Worm (Caenorhabditis elegans) whole organism, young adult: ENCODE data around the gene glb-32.

ENCODE experiments used
- B0019.2 ChIP-seq: fragments of 200-800 bp; sonication (Bioruptor generic); conservative IDR thresholded peaks from 2 replicates; pipeline ENCODE4 v1.3.6; 2022; ENCODE audit warnings: missing genetic modification reagents, missing genetic modification characterization, missing compliant biosample characterization
- C17E4.6 ChIP-seq: fragments of 200-800 bp; sonication (Bioruptor generic); IDR thresholded peaks from 2 replicates; pipeline ENCODE4 v1.3.6; 2022; ENCODE audit warnings: missing genetic modification reagents, missing genetic modification characterization, missing compliant biosample characterization
- F49E8.2 ChIP-seq: sonication (generic microtip); optimal IDR thresholded peaks from 3 replicates; lab custom pipeline; 2017; ENCODE audit warnings: missing genetic modification characterization, mild to moderate bottlenecking, missing compliant biosample characterization, antibody characterized with exemption, moderate library complexity; ENCODE audit not compliant: insufficient read depth
- F57A8.1 ChIP-seq: fragments of 200-800 bp; sonication (Bioruptor generic); optimal IDR thresholded peaks from 2 replicates; lab custom pipeline; 2018; ENCODE audit warnings: mild to moderate bottlenecking, missing genetic modification characterization, moderate library complexity, missing compliant biosample characterization
- T26A5.8 ChIP-seq: sonication (generic microtip); optimal IDR thresholded peaks from 2 replicates; lab custom pipeline; 2016; ENCODE audit warnings: missing genetic modification characterization, missing compliant biosample characterization
- Y53F4B.3 ChIP-seq: fragments of 200-800 bp; sonication (Bioruptor generic); IDR thresholded peaks from 2 replicates; pipeline ENCODE4 v1.3.6; 2022; ENCODE audit warnings: missing genetic modification reagents, missing genetic modification characterization, missing compliant biosample characterization
- Y79H2A.3 ChIP-seq: fragments of 200-800 bp; sonication (Bioruptor generic); conservative IDR thresholded peaks from 2 replicates; pipeline ENCODE4 v1.3.6; 2022; ENCODE audit warnings: missing genetic modification reagents, missing genetic modification characterization, missing compliant biosample characterization
- aptf-2 ChIP-seq: fragments of 200-800 bp; sonication (Bioruptor generic); conservative IDR thresholded peaks from 2 replicates; pipeline ENCODE4 v1.3.6; 2022; ENCODE audit warnings: missing genetic modification reagents, missing genetic modification characterization, missing compliant biosample characterization
- ceh-40 ChIP-seq: fragments of 200-800 bp; sonication (Bioruptor generic); IDR thresholded peaks from 2 replicates; pipeline ENCODE4 v1.3.6; 2022; ENCODE audit warnings: missing genetic modification characterization, missing compliant biosample characterization
- ceh-58 ChIP-seq: fragments of 200-800 bp; sonication (Bioruptor generic); IDR thresholded peaks from 2 replicates; pipeline ENCODE4 v1.3.6; 2022; ENCODE audit warnings: missing genetic modification characterization, missing compliant biosample characterization
- chd-7 ChIP-seq: sonication (generic microtip); optimal IDR thresholded peaks from 2 replicates; lab custom pipeline; 2016; ENCODE audit warnings: mild to moderate bottlenecking, missing genetic modification characterization, moderate library complexity, missing compliant biosample characterization
- egrh-3 ChIP-seq: fragments of 200-800 bp; sonication (Bioruptor generic); IDR thresholded peaks from 2 replicates; pipeline ENCODE4 v1.3.6; 2022; ENCODE audit warnings: missing genetic modification reagents, missing genetic modification characterization, missing compliant biosample characterization
- ekl-4 ChIP-seq: fragments of 200-800 bp; sonication (Bioruptor generic); IDR thresholded peaks from 2 replicates; pipeline ENCODE4 v1.3.6; 2022; ENCODE audit warnings: missing genetic modification reagents, missing genetic modification characterization, missing compliant biosample characterization
- hmg-20 ChIP-seq: fragments of 200-800 bp; sonication (Bioruptor generic); IDR thresholded peaks from 2 replicates; pipeline ENCODE4 v1.3.6; 2022; ENCODE audit warnings: missing genetic modification reagents, missing genetic modification characterization, missing compliant biosample characterization
- let-607 ChIP-seq, 2 experiments: fragments of 200-800 bp in 1 of 2; sonication (Bioruptor generic) in 1 of 2; sonication (generic microtip) in 1 of 2; optimal IDR thresholded peaks; 2 replicates each; lab custom pipeline; 2016 to 2018; ENCODE audit warnings: mild to moderate bottlenecking in 2 of 2, missing compliant biosample characterization in 2 of 2, missing genetic modification characterization in 2 of 2, moderate library complexity in 2 of 2, missing genotype in 1 of 2
- lin-35 ChIP-seq, 3 experiments: fragments of 150-350 bp in 2 of 3; sonication (generic microtip) in 1 of 3; optimal IDR thresholded peaks; 2 replicates each; lab custom pipeline; 2014 to 2018; ENCODE audit warnings: missing biosample characterization in 3 of 3, missing genetic modification characterization in 3 of 3, missing genetic modification reagents in 3 of 3
- mcd-1 ChIP-seq: fragments of 200-800 bp; sonication (Bioruptor generic); IDR thresholded peaks from 2 replicates; pipeline ENCODE4 v1.3.6; 2022; ENCODE audit warnings: missing genetic modification reagents, missing genetic modification characterization, missing compliant biosample characterization
- mxl-1 ChIP-seq: sonication (generic microtip); optimal IDR thresholded peaks from 2 replicates; lab custom pipeline; 2016; ENCODE audit warnings: missing genetic modification characterization, missing compliant biosample characterization
- nfya-1 ChIP-seq: sonication (generic microtip); optimal IDR thresholded peaks from 2 replicates; lab custom pipeline; 2017; ENCODE audit warnings: antibody characterized with exemption, missing compliant biosample characterization, missing genetic modification characterization, borderline replicate concordance; ENCODE audit not compliant: insufficient read depth
- nhr-120 ChIP-seq: fragments of 200-800 bp; sonication (Bioruptor generic); IDR thresholded peaks from 2 replicates; pipeline ENCODE4 v1.3.6; 2022; ENCODE audit warnings: missing genetic modification characterization, missing compliant biosample characterization
- pha-4 ChIP-seq: fragments of 150-350 bp; sonication (generic microtip); optimal IDR thresholded peaks from 2 replicates; lab custom pipeline; 2014; ENCODE audit warnings: missing biosample characterization, missing genetic modification reagents, missing genetic modification characterization
- rcor-1 ChIP-seq: fragments of 200-800 bp; sonication (Bioruptor generic); IDR thresholded peaks from 2 replicates; pipeline ENCODE4 v1.3.6; 2022; ENCODE audit warnings: missing genetic modification reagents, missing genetic modification characterization, missing compliant biosample characterization
- rpc-1 ChIP-seq, 2 experiments: fragments of 150-350 bp in 1 of 2; sonication (generic microtip) in 1 of 2; optimal IDR thresholded peaks; 2 replicates each; lab custom pipeline; 2014 to 2018; ENCODE audit warnings: missing biosample characterization in 1 of 2, missing genetic modification characterization in 1 of 2, missing genetic modification reagents in 1 of 2, missing genotype in 1 of 2
- somi-1 ChIP-seq: fragments of 200-800 bp; sonication (Bioruptor generic); optimal IDR thresholded peaks from 2 replicates; lab custom pipeline; 2018; ENCODE audit warnings: mild to moderate bottlenecking, missing genetic modification characterization, missing compliant biosample characterization
- tbx-9 ChIP-seq: sonication (generic microtip); optimal IDR thresholded peaks from 2 replicates; lab custom pipeline; 2016; ENCODE audit warnings: borderline replicate concordance, missing genetic modification characterization, inconsistent platforms, missing compliant biosample characterization
- unc-130 ChIP-seq: sonication (generic microtip); optimal IDR thresholded peaks from 2 replicates; lab custom pipeline; 2016; ENCODE audit warnings: missing genetic modification reagents, missing genetic modification characterization, missing compliant biosample characterization
- ztf-26 ChIP-seq: sonication (generic microtip); optimal IDR thresholded peaks from 2 replicates; lab custom pipeline; 2017; ENCODE audit warnings: missing genetic modification characterization, missing compliant biosample characterization
- ztf-28 ChIP-seq: fragments of 200-800 bp; sonication (Bioruptor generic); IDR thresholded peaks from 2 replicates; pipeline ENCODE4 v1.3.6; 2022; ENCODE audit warnings: missing genetic modification reagents, missing genetic modification characterization, missing compliant biosample characterization
- ztf-3 ChIP-seq: fragments of 200-800 bp; sonication (Bioruptor generic); optimal IDR thresholded peaks from 2 replicates; lab custom pipeline; 2018; ENCODE audit warnings: mild to moderate bottlenecking, missing genetic modification characterization, missing compliant biosample characterization
- ztf-6 ChIP-seq: fragments of 200-800 bp; sonication (Bioruptor generic); IDR thresholded peaks from 2 replicates; pipeline ENCODE4 v1.3.6; 2022; ENCODE audit warnings: missing genetic modification reagents, missing genetic modification characterization, missing compliant biosample characterization

glb-32 gene

ce11 chrV:5110684-5111083 is 21.3 kb upstream of the glb-32 start, which contains the start of gene ugt-63:
Gene ugt-63 (minus strand): TSS chrV:5110772.
- TF ChIP-seq ceh-58 (GFP tag; lab: Robert Waterston, UW) (0 out of 2 replicates have a peak, but pooled peaks have one; percentile 18), mcd-1 (GFP tag; lab: Robert Waterston, UW) (no peak)
- TF ChIP-seq, all 124 proteins: peak for 1

DNA sequence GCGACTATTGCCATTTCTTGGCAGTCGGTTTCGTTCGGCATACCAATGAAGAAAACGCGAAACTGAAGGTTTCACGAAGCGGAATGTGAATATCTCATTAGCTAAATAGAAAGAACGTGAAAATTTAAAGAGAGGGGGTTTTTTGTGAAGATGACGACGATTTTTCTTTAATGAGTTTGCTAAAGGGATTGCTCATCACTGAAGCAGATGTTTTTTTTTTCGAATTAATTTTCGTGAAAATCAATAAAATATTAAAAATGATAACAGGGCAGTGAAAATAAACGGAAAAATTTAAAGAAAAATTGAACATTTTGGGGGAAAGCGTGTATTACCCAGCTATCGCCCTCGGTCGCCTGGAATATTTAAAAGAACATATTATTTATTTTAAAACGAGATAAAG is 18.5 kb upstream of the glb-32 start, which contains the start of gene srab-3:
Gene srab-3, minus strand, starts transcription at position 101 of the 400 bp plus-strand sequence.
- TF ChIP-seq Y79H2A.3 (no peak), ztf-6 (no peak), F49E8.2 (tag; lab: Kevin White, UChicago) (no peak)

ce11 chrV:5104934-5105333 is 15.6 kb upstream of the glb-32 start, which contains the start of gene srab-2:
Gene srab-2 (minus strand): TSS chrV:5105034.
- TF ChIP-seq ztf-3 (GFP tag; lab: Kevin White, UChicago): no peak
- TF ChIP-seq ceh-40 (GFP tag; lab: Robert Waterston, UW): no peak
- TF ChIP-seq ztf-28 (GFP tag; lab: Robert Waterston, UW): no peak
- TF ChIP-seq unc-130: no peak
- no peak for TF ChIP-seq Y53F4B.3 (GFP tag; lab: Robert Waterston, UW)

ce11 chrV:5102017-5102416 is 12.7 kb upstream of the glb-32 start, which contains the start of gene srab-1:
Gene srab-1 (minus strand): TSS chrV:5102117.
- TF ChIP-seq rpc-1 (optimal IDR thresholded peaks at IDR 0.05; lab: Kevin White, UChicago) (no peak), rpc-1 (tag; optimal IDR thresholded peaks at IDR 0.05; lab: Kevin White, UChicago) (no peak), pha-4 (tag; lab: Kevin White, UChicago) (no peak), B0019.2 (no peak), let-607 (tag; optimal IDR thresholded peaks at IDR 0.05; lab: Kevin White, UChicago) (no peak), aptf-2 (GFP tag; lab: Robert Waterston, UW) (no peak), egrh-3 (GFP tag; lab: Robert Waterston, UW) (no peak), F57A8.1 (GFP tag; lab: Kevin White, UChicago) (no peak), T26A5.8 (tag; lab: Kevin White, UChicago) (no peak), nhr-120 (no peak), lin-35 (GFP tag; optimal IDR thresholded peaks at IDR 0.05; lab: Kevin White, UChicago) (no peak), ztf-26 (tag; lab: Kevin White, UChicago) (no peak), mxl-1 (tag; lab: Kevin White, UChicago) (no peak), C17E4.6 (GFP tag; lab: Robert Waterston, UW) (no peak), tbx-9 (tag; lab: Kevin White, UChicago) (no peak)
- TF ChIP-seq, all 124 proteins: peak for 0

ce11 chrV:5098925-5099324 is 9.6 kb upstream of the glb-32 start, which contains the start of gene unc-46:
Gene unc-46 (minus strand): TSS chrV:5099025.
- TF ChIP-seq somi-1 (no peak), rcor-1 (GFP tag; lab: Robert Waterston, UW) (no peak), hmg-20 (no peak), nfya-1 (tag; lab: Kevin White, UChicago) (no peak), chd-7 (tag; lab: Kevin White, UChicago) (no peak), ekl-4 (GFP tag; lab: Robert Waterston, UW) (no peak)
